Fruit fly (Drosophila melanogaster) whole organism, adult: Measurements from ENCODE around the gene TfIIEalpha.

ENCODE experiments used
- CG1620 ChIP-seq: fragments of 200-800 bp; sonication (Bioruptor generic); optimal IDR thresholded peaks from 2 replicates; lab custom pipeline; 2016; ENCODE audit warnings: missing biosample characterization, missing genetic modification characterization
- CG5204 ChIP-seq: fragments of 200-800 bp; sonication (Bioruptor generic); optimal IDR thresholded peaks from 2 replicates; lab custom pipeline; 2016; ENCODE audit warnings: missing biosample characterization, missing genetic modification characterization
- CG7045 ChIP-seq: fragments of 200-800 bp; sonication (Bioruptor generic); optimal IDR thresholded peaks from 2 replicates; lab custom pipeline; 2017; ENCODE audit warnings: missing biosample characterization, mild to moderate bottlenecking, missing genetic modification characterization
- Clk ChIP-seq: fragments of 200-800 bp; sonication (Bioruptor generic); optimal IDR thresholded peaks from 2 replicates; lab custom pipeline; 2017; ENCODE audit warnings: missing biosample characterization, missing genetic modification characterization
- Mnt ChIP-seq: fragments of 200-800 bp; sonication (Bioruptor generic); optimal IDR thresholded peaks from 2 replicates; lab custom pipeline; 2016; ENCODE audit warnings: missing biosample characterization, mild to moderate bottlenecking, missing genetic modification characterization
- bab1 ChIP-seq: fragments of 200-800 bp; sonication (Bioruptor generic); optimal IDR thresholded peaks from 3 replicates; lab custom pipeline; 2019; ENCODE audit warnings: missing biosample characterization, mild to moderate bottlenecking, missing genetic modification characterization, moderate library complexity
- cic ChIP-seq: fragments of 200-800 bp; sonication (Bioruptor generic); optimal IDR thresholded peaks from 2 replicates; lab custom pipeline; 2017; ENCODE audit warnings: missing biosample characterization, mild to moderate bottlenecking, missing genetic modification characterization, moderate library complexity
- cnc ChIP-seq, 2 experiments: fragments of >200 bp; optimal IDR thresholded peaks; 2 replicates each; lab custom pipeline; 2017
- kay ChIP-seq: fragments of 200-800 bp; sonication (Bioruptor generic); peaks from one replicate; lab custom pipeline; 2016; ENCODE audit warnings: missing biosample characterization, missing genetic modification characterization, borderline replicate concordance
- ovo ChIP-seq: fragments of 200-800 bp; sonication (Bioruptor generic); optimal IDR thresholded peaks from 2 replicates; lab custom pipeline; 2016; ENCODE audit warnings: missing biosample characterization, missing genetic modification characterization
- pad ChIP-seq: fragments of 200-800 bp; sonication (Bioruptor generic); optimal IDR thresholded peaks from 3 replicates; lab custom pipeline; 2017; ENCODE audit warnings: missing biosample characterization, missing genetic modification characterization, mild to moderate bottlenecking, moderate library complexity, missing genetic modification reagents

- TF ChIP-seq cnc (optimal IDR thresholded peaks at IDR 0.05; lab: Kevin White, UChicago): no peak
- no peak for TF ChIP-seq bab1
- TF ChIP-seq CG5204 (GFP tag; lab: Kevin White, UChicago): peak; percentile 4
- no peak for TF ChIP-seq pad
- TF ChIP-seq ovo (GFP tag; lab: Kevin White, UChicago): no peak
- TF ChIP-seq CG7045 (GFP tag; lab: Kevin White, UChicago): no peak
- no peak for TF ChIP-seq kay
- no peak for TF ChIP-seq Clk (GFP tag; lab: Kevin White, UChicago)
- no peak for TF ChIP-seq Mnt
- TF ChIP-seq cic (GFP tag; lab: Kevin White, UChicago): no peak
- TF ChIP-seq CG1620 (GFP tag; lab: Kevin White, UChicago): no peak
These were observed 39.7 kb downstream of the TfIIEalpha start for dm6 chr3L:11721498-11721946.
